Fruit fly (Drosophila melanogaster) whole organism, embryonic: Measurements from ENCODE around the gene Desat1.

Experiments used
- Abd-B ChIP-seq: fragments of 200-800 bp; sonication (Bioruptor generic); optimal IDR thresholded peaks from 2 replicates; lab custom pipeline; 2018; ENCODE audit warnings: missing biosample characterization, mild to moderate bottlenecking, missing genetic modification characterization, moderate library complexity
- Bdp1 ChIP-seq: fragments of 200-800 bp; sonication (Bioruptor generic); optimal IDR thresholded peaks from 3 replicates; lab custom pipeline; 2016; ENCODE audit warnings: missing biosample characterization, missing genetic modification characterization
- CG11247 ChIP-seq: fragments of 200-800 bp; sonication (Bioruptor generic); IDR thresholded peaks from 2 replicates; pipeline ENCODE4 v1.3.6; 2022; ENCODE audit warnings: missing biosample characterization, missing genetic modification characterization
- CG11696 ChIP-seq: fragments of 200-800 bp; sonication (Bioruptor generic); IDR thresholded peaks from 2 replicates; pipeline ENCODE4 v1.3.6; 2022; ENCODE audit warnings: missing biosample characterization, missing genetic modification characterization
- CG12299 ChIP-seq: fragments of 200-800 bp; sonication (Bioruptor generic); optimal IDR thresholded peaks from 2 replicates; lab custom pipeline; 2018; ENCODE audit warnings: missing biosample characterization, mild to moderate bottlenecking, missing genetic modification characterization
- CG13287 ChIP-seq: fragments of 200-800 bp; sonication (Bioruptor generic); IDR thresholded peaks from 2 replicates; pipeline ENCODE4 v1.3.6; 2022; ENCODE audit warnings: missing biosample characterization, missing genetic modification characterization; ENCODE audit not compliant: partially characterized antibody
- CG14860 ChIP-seq: fragments of 200-800 bp; sonication (Bioruptor generic); IDR thresholded peaks from 3 replicates; pipeline ENCODE4 v1.3.6; 2022; ENCODE audit warnings: missing biosample characterization, missing genetic modification characterization; ENCODE audit not compliant: partially characterized antibody
- CG17612 ChIP-seq: fragments of 200-800 bp; sonication (Bioruptor generic); IDR thresholded peaks from 2 replicates; pipeline ENCODE4 v1.3.6; 2022; ENCODE audit warnings: missing biosample characterization, missing genetic modification characterization
- CG17912 ChIP-seq: fragments of 200-800 bp; sonication (Bioruptor generic); optimal IDR thresholded peaks from 2 replicates; lab custom pipeline; 2018; ENCODE audit warnings: missing biosample characterization, mild to moderate bottlenecking, missing genetic modification characterization
- CG18011 ChIP-seq: fragments of 200-800 bp; sonication (Bioruptor generic); optimal IDR thresholded peaks from 2 replicates; lab custom pipeline; 2017; ENCODE audit warnings: missing biosample characterization, missing genetic modification characterization, mild to moderate bottlenecking, moderate library complexity, missing genotype
- CG1832 ChIP-seq: fragments of 200-800 bp; sonication (Bioruptor generic); optimal IDR thresholded peaks from 2 replicates; lab custom pipeline; 2017; ENCODE audit warnings: missing biosample characterization, mild to moderate bottlenecking, missing genetic modification characterization, inconsistent platforms
- CG31224 ChIP-seq: fragments of 200-800 bp; sonication (Bioruptor generic); IDR thresholded peaks from 2 replicates; pipeline ENCODE4 v1.3.6; 2022; ENCODE audit warnings: missing biosample characterization, missing genetic modification characterization
- CG31388 ChIP-seq: fragments of 200-800 bp; sonication (Bioruptor generic); optimal IDR thresholded peaks from 2 replicates; lab custom pipeline; 2016; ENCODE audit warnings: missing biosample characterization, missing genetic modification characterization
- CG3838 ChIP-seq: fragments of 200-800 bp; sonication (Bioruptor generic); optimal IDR thresholded peaks from 3 replicates; lab custom pipeline; 2016; ENCODE audit warnings: missing biosample characterization, missing genetic modification characterization
- CG4328 ChIP-seq: fragments of 200-800 bp; sonication (Bioruptor generic); optimal IDR thresholded peaks from 3 replicates; lab custom pipeline; 2017; ENCODE audit warnings: missing biosample characterization, missing genetic modification reagents, missing genetic modification characterization
- CG5245 ChIP-seq: fragments of 200-800 bp; sonication (Bioruptor generic); optimal IDR thresholded peaks from 3 replicates; lab custom pipeline; 2016; ENCODE audit warnings: missing biosample characterization, missing genetic modification characterization
- CG6791 ChIP-seq: fragments of 200-800 bp; sonication (Bioruptor generic); IDR thresholded peaks from 3 replicates; pipeline ENCODE4 v1.3.6; 2022; ENCODE audit warnings: missing biosample characterization, missing genetic modification characterization; ENCODE audit not compliant: partially characterized antibody
- CG9797 ChIP-seq: fragments of 200-800 bp; sonication (Bioruptor generic); optimal IDR thresholded peaks from 3 replicates; lab custom pipeline; 2018; ENCODE audit warnings: missing biosample characterization, mild to moderate bottlenecking, missing genetic modification characterization
- Dad ChIP-seq: fragments of 200-800 bp; sonication (Bioruptor generic); optimal IDR thresholded peaks from 3 replicates; lab custom pipeline; 2016; ENCODE audit warnings: missing biosample characterization, missing genetic modification characterization
- Dbx ChIP-seq: fragments of 200-800 bp; sonication (Bioruptor generic); IDR thresholded peaks from 3 replicates; pipeline ENCODE4 v1.3.6; 2022; ENCODE audit warnings: missing biosample characterization, missing genetic modification characterization
- Dip3 ChIP-seq: fragments of 200-800 bp; sonication (Bioruptor generic); optimal IDR thresholded peaks from 3 replicates; lab custom pipeline; 2016; ENCODE audit warnings: missing biosample characterization, missing genetic modification characterization
- ERR ChIP-seq: fragments of 200-800 bp; sonication (Bioruptor generic); optimal IDR thresholded peaks from 2 replicates; lab custom pipeline; 2016; ENCODE audit warnings: missing biosample characterization, missing genetic modification characterization
- Eip74EF ChIP-seq, 2 experiments: fragments of 200-800 bp in 1 of 2; fragments of >200 bp in 1 of 2; sonication (Bioruptor generic) in 1 of 2; optimal IDR thresholded peaks; 2 replicates each; lab custom pipeline; 2017 to 2019; ENCODE audit warnings: missing biosample characterization in 2 of 2, missing genetic modification characterization in 2 of 2, mild to moderate bottlenecking in 1 of 2, moderate library complexity in 1 of 2
- Ets65A ChIP-seq: fragments of 200-800 bp; sonication (Bioruptor generic); peaks from one replicate; lab custom pipeline; 2016; ENCODE audit warnings: missing biosample characterization, missing genetic modification characterization
- HmgD ChIP-seq: fragments of 200-800 bp; sonication (Bioruptor generic); optimal IDR thresholded peaks from 3 replicates; lab custom pipeline; 2016; ENCODE audit warnings: missing biosample characterization, missing genetic modification characterization
- HmgZ ChIP-seq: fragments of 200-800 bp; sonication (Bioruptor generic); optimal IDR thresholded peaks from 2 replicates; lab custom pipeline; 2018; ENCODE audit warnings: missing biosample characterization, mild to moderate bottlenecking, missing genetic modification characterization
- Hr51 ChIP-seq, 2 experiments: fragments of 200-800 bp; sonication (Bioruptor generic); optimal IDR thresholded peaks; 2 replicates in 1 of 2; 3 replicates in 1 of 2; lab custom pipeline; 2016 to 2018; ENCODE audit warnings: missing biosample characterization in 2 of 2, missing genetic modification characterization in 2 of 2, mild to moderate bottlenecking in 1 of 2, moderate library complexity in 1 of 2
- NC2β ChIP-seq: fragments of 200-800 bp; sonication (Bioruptor generic); optimal IDR thresholded peaks from 2 replicates; lab custom pipeline; 2016; ENCODE audit warnings: missing biosample characterization, missing genetic modification characterization
- Nf-YB ChIP-seq: fragments of 200-800 bp; sonication (Bioruptor generic); optimal IDR thresholded peaks from 3 replicates; lab custom pipeline; 2019; ENCODE audit warnings: missing biosample characterization, mild to moderate bottlenecking, missing genetic modification characterization, moderate library complexity
- Sin3A ChIP-seq: fragments of >200 bp; optimal IDR thresholded peaks from 2 replicates; lab custom pipeline; 2018
- Six4 ChIP-seq: fragments of 200-800 bp; sonication (Bioruptor generic); optimal IDR thresholded peaks from 2 replicates; lab custom pipeline; 2016; ENCODE audit warnings: missing biosample characterization, missing genetic modification characterization
- al ChIP-seq: fragments of 200-800 bp; sonication (Bioruptor generic); IDR thresholded peaks from 2 replicates; pipeline ENCODE4 v1.3.6; 2022; ENCODE audit warnings: missing biosample characterization, missing genetic modification characterization
- ap ChIP-seq: fragments of 200-800 bp; sonication (Bioruptor generic); IDR thresholded peaks from 2 replicates; pipeline ENCODE4 v1.3.6; 2022; ENCODE audit warnings: missing biosample characterization, missing genetic modification characterization
- dpn ChIP-seq, 2 experiments: fragments of 200-800 bp; sonication (Bioruptor generic); optimal IDR thresholded peaks; 3 replicates each; lab custom pipeline; 2016; ENCODE audit warnings: missing biosample characterization in 2 of 2, missing genetic modification characterization in 2 of 2
- ewg ChIP-seq: fragments of 200-800 bp; sonication (Bioruptor generic); optimal IDR thresholded peaks from 3 replicates; lab custom pipeline; 2017; ENCODE audit warnings: mild to moderate bottlenecking, missing biosample characterization, missing genetic modification reagents, missing genetic modification characterization
- gfzf ChIP-seq: fragments of 200-800 bp; sonication (Bioruptor generic); optimal IDR thresholded peaks from 2 replicates; lab custom pipeline; 2016; ENCODE audit warnings: missing biosample characterization, mild to moderate bottlenecking, missing genetic modification characterization, moderate library complexity
- grau ChIP-seq: fragments of 200-800 bp; optimal IDR thresholded peaks from 3 replicates; lab custom pipeline; 2019; ENCODE audit warnings: missing biosample characterization, mild to moderate bottlenecking, missing genetic modification characterization, moderate library complexity
- gsb-n ChIP-seq: fragments of 200-800 bp; sonication (Bioruptor generic); optimal IDR thresholded peaks from 3 replicates; lab custom pipeline; 2018; ENCODE audit warnings: missing biosample characterization, mild to moderate bottlenecking, missing genetic modification characterization
- hbn ChIP-seq: fragments of 200-800 bp; sonication (Bioruptor generic); IDR thresholded peaks from 2 replicates; pipeline ENCODE4 v1.3.6; 2022; ENCODE audit warnings: missing biosample characterization, missing genetic modification characterization; ENCODE audit not compliant: partially characterized antibody
- hth ChIP-seq: fragments of >200 bp; optimal IDR thresholded peaks from 2 replicates; lab custom pipeline; 2017; ENCODE audit warnings: inconsistent platforms
- lbe ChIP-seq: fragments of 200-800 bp; sonication (Bioruptor generic); optimal IDR thresholded peaks from 2 replicates; lab custom pipeline; 2016; ENCODE audit warnings: missing biosample characterization, mild to moderate bottlenecking, missing genetic modification characterization
- lov ChIP-seq, 2 experiments: fragments of 200-800 bp in 1 of 2; fragments of >200 bp in 1 of 2; sonication (Bioruptor generic) in 1 of 2; IDR thresholded peaks in 1 of 2; optimal IDR thresholded peaks in 1 of 2; 2 replicates in 1 of 2; 3 replicates in 1 of 2; pipeline versions ENCODE4 v1.3.6 to Lab custom; 2017 to 2022; ENCODE audit warnings: missing biosample characterization in 1 of 2, missing genetic modification characterization in 1 of 2
- odd ChIP-seq: fragments of 200-800 bp; sonication (Bioruptor generic); optimal IDR thresholded peaks from 2 replicates; lab custom pipeline; 2017; ENCODE audit warnings: missing biosample characterization, mild to moderate bottlenecking, missing genetic modification characterization
- salm ChIP-seq: fragments of 200-800 bp; sonication (Bioruptor generic); optimal IDR thresholded peaks from 2 replicates; lab custom pipeline; 2018; ENCODE audit warnings: missing biosample characterization, mild to moderate bottlenecking, missing genetic modification characterization
- sens-2 ChIP-seq: fragments of 200-800 bp; sonication (Bioruptor generic); IDR thresholded peaks from 2 replicates; pipeline ENCODE4 v1.3.6; 2022; ENCODE audit warnings: missing biosample characterization, missing genetic modification characterization
- slp2 ChIP-seq: fragments of 200-800 bp; sonication (Bioruptor generic); optimal IDR thresholded peaks from 2 replicates; lab custom pipeline; 2016; ENCODE audit warnings: missing biosample characterization, missing genetic modification characterization
- so ChIP-seq: fragments of 200-800 bp; sonication (Bioruptor generic); IDR thresholded peaks from 3 replicates; pipeline ENCODE4 v1.3.6; 2022; ENCODE audit warnings: missing biosample characterization, missing genetic modification characterization
- ssp ChIP-seq: fragments of 200-800 bp; sonication (Bioruptor generic); IDR thresholded peaks from 2 replicates; pipeline ENCODE4 v1.3.6; 2022; ENCODE audit warnings: missing biosample characterization, missing genetic modification characterization
- tup ChIP-seq: fragments of 200-800 bp; sonication (Bioruptor generic); optimal IDR thresholded peaks from 2 replicates; lab custom pipeline; 2016; ENCODE audit warnings: missing biosample characterization, mild to moderate bottlenecking, missing genetic modification characterization, moderate library complexity
- tx ChIP-seq: fragments of 200-800 bp; sonication (Bioruptor generic); optimal IDR thresholded peaks from 2 replicates; lab custom pipeline; 2016; ENCODE audit warnings: missing biosample characterization, missing genetic modification characterization
- unpg ChIP-seq: fragments of 200-800 bp; sonication (Bioruptor generic); optimal IDR thresholded peaks from 3 replicates; lab custom pipeline; 2018; ENCODE audit warnings: missing biosample characterization, mild to moderate bottlenecking, missing genetic modification characterization, moderate library complexity

Gene Desat1

dm6 chr3R:12408160-12408559, 31.2 kb upstream of the Desat1 start, which contains the start of gene CG5196 (continued):
- no peak for TF ChIP-seq CG5245
- no peak for TF ChIP-seq salm (tag; lab: Kevin White, UChicago)
- TF ChIP-seq tup (GFP tag; lab: Kevin White, UChicago), result no peak
- TF ChIP-seq hbn, result peak; percentile 17; the same call in 1 of the 2 replicates
- no peak for TF ChIP-seq Bdp1
- TF ChIP-seq ERR (GFP tag; lab: Kevin White, UChicago), result no peak
- TF ChIP-seq sens-2, result no peak
- TF ChIP-seq Ets65A (GFP tag; lab: Kevin White, UChicago), result no peak
- peak; percentile 84 for TF ChIP-seq CG13287
- TF ChIP-seq CG31388 (GFP tag; lab: Kevin White, UChicago), result no peak
- no peak for TF ChIP-seq ewg (GFP tag; lab: Kevin White, UChicago)
- no peak for TF ChIP-seq HmgD (GFP tag; lab: Kevin White, UChicago)
- TF ChIP-seq NC2β (GFP tag; lab: Kevin White, UChicago), result no peak
- peak; percentile 43 for TF ChIP-seq Abd-B (GFP tag; lab: Kevin White, UChicago)
- peak; percentile 81 for TF ChIP-seq HmgZ (tag; lab: Kevin White, UChicago)
- TF ChIP-seq CG4328 (GFP tag; lab: Kevin White, UChicago), result no peak
- TF ChIP-seq gsb-n (tag; lab: Kevin White, UChicago), result peak; percentile 20
- TF ChIP-seq al (GFP tag; lab: Robert Waterston, UW), result no peak
- no peak for TF ChIP-seq Hr51 (GFP tag; optimal IDR thresholded peaks at IDR 0.05; lab: Kevin White, UChicago)
- TF ChIP-seq Eip74EF (GFP tag; optimal IDR thresholded peaks at IDR 0.05; lab: Kevin White, UChicago), result no peak
- peak; percentile 29 for TF ChIP-seq Sin3A (lab: Kevin White, UChicago)
- peak; percentile 12 for TF ChIP-seq unpg
- TF ChIP-seq ssp (GFP tag; lab: Robert Waterston, UW), result no peak
- no peak for TF ChIP-seq Six4 (GFP tag; lab: Kevin White, UChicago)
- TF ChIP-seq Nf-YB, result peak; percentile 29
- TF ChIP-seq gfzf (GFP tag; lab: Kevin White, UChicago), result peak; percentile 75
- peak; percentile 88 for TF ChIP-seq CG9797
- no peak for TF ChIP-seq Dbx (GFP tag; lab: Robert Waterston, UW)
- no peak for TF ChIP-seq lov (optimal IDR thresholded peaks at IDR 0.05; lab: Kevin White, UChicago)
- TF ChIP-seq lov (GFP tag; IDR thresholded peaks at IDR 0.05; lab: Robert Waterston, UW), result 0 out of 3 replicates have a peak, but pooled peaks have one; percentile 16
- no peak for TF ChIP-seq dpn (GFP tag; optimal IDR thresholded peaks at IDR 0.05; lab: Kevin White, UChicago)
- TF ChIP-seq tx (GFP tag; lab: Kevin White, UChicago), result no peak
- TF ChIP-seq CG12299, result peak; percentile 24
- 0 out of 3 replicates have a peak, but pooled peaks have one; percentile 25 for TF ChIP-seq so (GFP tag; lab: Robert Waterston, UW)
- no peak for TF ChIP-seq slp2 (GFP tag; lab: Kevin White, UChicago)
- no peak for TF ChIP-seq Dip3 (GFP tag; lab: Kevin White, UChicago)
- no peak for TF ChIP-seq ap (GFP tag; lab: Robert Waterston, UW)
- no peak for TF ChIP-seq CG17612 (GFP tag; lab: Robert Waterston, UW)
- TF ChIP-seq odd (GFP tag; lab: Kevin White, UChicago), result no peak
- no peak for TF ChIP-seq CG17912 (GFP tag; lab: Kevin White, UChicago)
- peak; percentile 27; the same call in 2 of the 3 replicates for TF ChIP-seq CG14860 (GFP tag; lab: Robert Waterston, UW)
- TF ChIP-seq CG31224, result no peak
- TF ChIP-seq CG3838 (GFP tag; lab: Kevin White, UChicago), result no peak
- no peak for TF ChIP-seq Dad (GFP tag; lab: Kevin White, UChicago)
- no peak for TF ChIP-seq CG1832
- no peak for TF ChIP-seq CG11247 (GFP tag; lab: Robert Waterston, UW)
- TF ChIP-seq CG18011 (GFP tag; lab: Kevin White, UChicago), result no peak
- TF ChIP-seq CG11696 (GFP tag; lab: Robert Waterston, UW), result no peak
- TF ChIP-seq grau (tag; lab: Kevin White, UChicago), result peak; percentile 31
- peak; percentile 79 for TF ChIP-seq CG6791 (GFP tag; lab: Robert Waterston, UW)
- TF ChIP-seq lbe (GFP tag; lab: Kevin White, UChicago), result peak; percentile 66
- no peak for TF ChIP-seq hth
